Worm (Caenorhabditis elegans) whole organism, mixed stage, embryonic: ENCODE data around the gene Y41D4A.7.

ENCODE experiments used
- M03D4.4 ChIP-seq: sonication (generic microtip); optimal IDR thresholded peaks from 2 replicates; lab custom pipeline; 2017; ENCODE audit warnings: mild to moderate bottlenecking, missing genetic modification characterization, missing compliant biosample characterization
- blmp-1 ChIP-seq: fragments of 150-350 bp; optimal IDR thresholded peaks from 2 replicates; lab custom pipeline; 2014; ENCODE audit warnings: missing biosample characterization, missing genetic modification characterization
- ceh-39 ChIP-seq: fragments of 150-350 bp; optimal IDR thresholded peaks from 2 replicates; lab custom pipeline; 2014; ENCODE audit warnings: missing biosample characterization, missing genetic modification characterization
- ceh-43 ChIP-seq: fragments of 200-800 bp; sonication (Bioruptor generic); optimal IDR thresholded peaks from 2 replicates; lab custom pipeline; 2018; ENCODE audit warnings: mild to moderate bottlenecking, missing genetic modification characterization, moderate library complexity, missing compliant biosample characterization
- ceh-83 ChIP-seq: fragments of 200-800 bp; sonication (Bioruptor generic); optimal IDR thresholded peaks from 2 replicates; lab custom pipeline; 2018; ENCODE audit warnings: mild to moderate bottlenecking, missing genetic modification characterization, missing compliant biosample characterization
- ces-1 ChIP-seq: fragments of 150-350 bp; optimal IDR thresholded peaks from 2 replicates; lab custom pipeline; 2014; ENCODE audit warnings: missing biosample characterization, missing genetic modification reagents, missing genetic modification characterization
- cnd-1 ChIP-seq: fragments of 200-800 bp; sonication (Bioruptor generic); optimal IDR thresholded peaks from 2 replicates; lab custom pipeline; 2018; ENCODE audit warnings: mild to moderate bottlenecking, missing genetic modification characterization, missing compliant biosample characterization
- drap-1 ChIP-seq: fragments of 200-800 bp; sonication (Bioruptor generic); optimal IDR thresholded peaks from 3 replicates; lab custom pipeline; 2018; ENCODE audit warnings: mild to moderate bottlenecking, missing genetic modification characterization, missing compliant biosample characterization
- elt-3 ChIP-seq: fragments of 150-350 bp; optimal IDR thresholded peaks from 2 replicates; lab custom pipeline; 2014; ENCODE audit warnings: missing biosample characterization, missing genetic modification characterization
- flh-1 ChIP-seq: fragments of 200-800 bp; sonication (Bioruptor generic); optimal IDR thresholded peaks from 2 replicates; lab custom pipeline; 2018; ENCODE audit warnings: mild to moderate bottlenecking, missing genetic modification characterization, moderate library complexity, missing compliant biosample characterization
- ham-2 ChIP-seq: fragments of 200-800 bp; sonication (Bioruptor generic); optimal IDR thresholded peaks from 2 replicates; lab custom pipeline; 2018; ENCODE audit warnings: mild to moderate bottlenecking, missing genetic modification characterization, missing compliant biosample characterization
- hlh-1 ChIP-seq: fragments of 150-350 bp; optimal IDR thresholded peaks from 2 replicates; lab custom pipeline; 2014; ENCODE audit warnings: missing biosample characterization, missing genetic modification reagents, missing genetic modification characterization
- lin-13 ChIP-seq: fragments of 150-350 bp; optimal IDR thresholded peaks from 2 replicates; lab custom pipeline; 2014; ENCODE audit warnings: missing biosample characterization, missing genetic modification characterization
- lin-32 ChIP-seq: fragments of 200-800 bp; sonication (Bioruptor generic); optimal IDR thresholded peaks from 2 replicates; lab custom pipeline; 2018; ENCODE audit warnings: mild to moderate bottlenecking, missing genetic modification characterization, missing compliant biosample characterization
- lsy-2 ChIP-seq: fragments of 150-350 bp; optimal IDR thresholded peaks from 2 replicates; lab custom pipeline; 2014; ENCODE audit warnings: missing biosample characterization, missing genetic modification characterization
- nhr-12 ChIP-seq: fragments of 150-350 bp; optimal IDR thresholded peaks from 2 replicates; lab custom pipeline; 2014; ENCODE audit warnings: missing biosample characterization, missing genetic modification characterization
- nhr-2 ChIP-seq: fragments of 150-350 bp; optimal IDR thresholded peaks from 2 replicates; lab custom pipeline; 2014; ENCODE audit warnings: missing biosample characterization, missing genetic modification characterization
- nhr-237 ChIP-seq: fragments of 150-350 bp; optimal IDR thresholded peaks from 2 replicates; lab custom pipeline; 2014; ENCODE audit warnings: missing biosample characterization, missing genetic modification characterization
- nhr-28 ChIP-seq: fragments of 150-350 bp; optimal IDR thresholded peaks from 2 replicates; lab custom pipeline; 2014; ENCODE audit warnings: missing biosample characterization, missing genetic modification characterization
- nhr-76 ChIP-seq: sonication (generic microtip); optimal IDR thresholded peaks from 2 replicates; lab custom pipeline; 2017; ENCODE audit warnings: missing biosample characterization, missing genetic modification characterization
- pha-4 ChIP-seq: fragments of 150-350 bp; optimal IDR thresholded peaks from 2 replicates; lab custom pipeline; 2018; ENCODE audit warnings: missing biosample characterization, missing genetic modification reagents, missing genetic modification characterization
- sem-2 ChIP-seq: fragments of 200-800 bp; sonication (Bioruptor generic); optimal IDR thresholded peaks from 2 replicates; lab custom pipeline; 2018; ENCODE audit warnings: mild to moderate bottlenecking, missing genetic modification characterization, missing compliant biosample characterization
- snpc-4 ChIP-seq: fragments of 150-350 bp; optimal IDR thresholded peaks from 2 replicates; lab custom pipeline; 2014; ENCODE audit warnings: missing biosample characterization, missing genetic modification characterization
- sptf-1 ChIP-seq: sonication (generic microtip); optimal IDR thresholded peaks from 2 replicates; lab custom pipeline; 2017; ENCODE audit warnings: mild to moderate bottlenecking, missing genetic modification characterization, moderate library complexity, missing compliant biosample characterization
- tbx-8 ChIP-seq: fragments of 200-800 bp; sonication (Bioruptor generic); optimal IDR thresholded peaks from 2 replicates; lab custom pipeline; 2018; ENCODE audit warnings: mild to moderate bottlenecking, missing genetic modification characterization, moderate library complexity, missing compliant biosample characterization
- unc-120 ChIP-seq: sonication (generic microtip); optimal IDR thresholded peaks from 2 replicates; lab custom pipeline; 2017; ENCODE audit warnings: missing genetic modification characterization, missing compliant biosample characterization; ENCODE audit not compliant: poor library complexity, severe bottlenecking
- unc-39 ChIP-seq: fragments of 150-350 bp; optimal IDR thresholded peaks from 2 replicates; lab custom pipeline; 2014; ENCODE audit warnings: missing biosample characterization, missing genetic modification characterization
- unc-62 ChIP-seq: fragments of 150-350 bp; optimal IDR thresholded peaks from 2 replicates; lab custom pipeline; 2014; ENCODE audit warnings: missing biosample characterization, missing genetic modification reagents, missing genetic modification characterization
- zip-8 ChIP-seq: fragments of 150-350 bp; optimal IDR thresholded peaks from 2 replicates; lab custom pipeline; 2014; ENCODE audit warnings: missing biosample characterization, missing genetic modification characterization
- ztf-11 ChIP-seq: fragments of 150-350 bp; optimal IDR thresholded peaks from 2 replicates; lab custom pipeline; 2014; ENCODE audit warnings: missing biosample characterization, missing genetic modification characterization

The Y41D4A.7 gene

ce11 chrIV:1745453-1746051 lies 15.8 kb downstream of the Y41D4A.7 start, which contains the start of the genes Y41D4A.6 and Y41D4A.4 (continued):
- peak; percentile 43 for TF ChIP-seq sem-2
- peak; percentile 39 for TF ChIP-seq ceh-43 (GFP tag; lab: Kevin White, UChicago)
- no peak for TF ChIP-seq hlh-1 (tag; lab: Kevin White, UChicago)
- peak; percentile 84 for TF ChIP-seq sptf-1
- peak; percentile 69 for TF ChIP-seq pha-4 (tag; lab: Kevin White, UChicago)
- TF ChIP-seq lin-13 (tag; lab: Kevin White, UChicago), result peak; percentile 73
- no peak for TF ChIP-seq zip-8
- no peak for TF ChIP-seq elt-3 (tag; lab: Kevin White, UChicago)
- TF ChIP-seq, all 35 proteins: peak for 19

ce11 chrIV:1740105-1741023 lies 21.0 kb downstream of the Y41D4A.7 start, which contains the start of gene ptpn-22:
Gene ptpn-22, minus strand, starts transcription at chrIV:1740262.
- no peak for TF ChIP-seq ces-1
- TF ChIP-seq drap-1 (GFP tag; lab: Kevin White, UChicago), result no peak
- no peak for TF ChIP-seq lsy-2 (tag; lab: Kevin White, UChicago)
- TF ChIP-seq sem-2, result no peak
- TF ChIP-seq M03D4.4 (tag; lab: Kevin White, UChicago), result no peak
- TF ChIP-seq zip-8, result no peak
- no peak for TF ChIP-seq unc-120 (tag; lab: Kevin White, UChicago)
- no peak for TF ChIP-seq sptf-1
- TF ChIP-seq cnd-1 (tag; lab: Kevin White, UChicago), result no peak
- no peak for TF ChIP-seq nhr-28
- TF ChIP-seq tbx-8 (GFP tag; lab: Kevin White, UChicago), result no peak
- TF ChIP-seq unc-39 (tag; lab: Kevin White, UChicago), result no peak
- TF ChIP-seq, all 35 proteins: peak for 0

- TF ChIP-seq unc-62 (GFP tag; lab: Kevin White, UChicago) (no peak), ztf-11 (tag; lab: Kevin White, UChicago) (no peak), lin-13 (tag; lab: Kevin White, UChicago) (no peak), unc-39 (tag; lab: Kevin White, UChicago) (no peak), cnd-1 (tag; lab: Kevin White, UChicago) (no peak), unc-120 (tag; lab: Kevin White, UChicago) (no peak), elt-3 (tag; lab: Kevin White, UChicago) (no peak), nhr-237 (tag; lab: Kevin White, UChicago) (no peak), hlh-1 (tag; lab: Kevin White, UChicago) (no peak), ceh-83 (GFP tag; lab: Kevin White, UChicago) (no peak), ham-2 (no peak), zip-8 (no peak), snpc-4 (tag; lab: Kevin White, UChicago) (no peak), lsy-2 (tag; lab: Kevin White, UChicago) (no peak), lin-32 (GFP tag; lab: Kevin White, UChicago) (no peak), nhr-12 (tag; lab: Kevin White, UChicago) (no peak), flh-1 (no peak), ceh-39 (tag; lab: Kevin White, UChicago) (no peak), drap-1 (GFP tag; lab: Kevin White, UChicago) (no peak), blmp-1 (tag; lab: Kevin White, UChicago) (no peak)
Measured at ce11 chrIV:1739366-1740104, 21.8 kb downstream of the Y41D4A.7 start.

ce11 chrIV:1738892-1739291 lies 22.5 kb downstream of the Y41D4A.7 start:
- no peak for TF ChIP-seq hlh-1 (tag; lab: Kevin White, UChicago)
- no peak for TF ChIP-seq ceh-39 (tag; lab: Kevin White, UChicago)
- TF ChIP-seq blmp-1 (tag; lab: Kevin White, UChicago), result no peak
- no peak for TF ChIP-seq elt-3 (tag; lab: Kevin White, UChicago)
- TF ChIP-seq zip-8, result no peak
- TF ChIP-seq nhr-76 (tag; lab: Kevin White, UChicago), result no peak
- no peak for TF ChIP-seq nhr-2 (tag; lab: Kevin White, UChicago)
- TF ChIP-seq flh-1, result no peak
